Worm (Caenorhabditis elegans): Measurements from ENCODE around the gene Y38H8A.1.

DNA sequence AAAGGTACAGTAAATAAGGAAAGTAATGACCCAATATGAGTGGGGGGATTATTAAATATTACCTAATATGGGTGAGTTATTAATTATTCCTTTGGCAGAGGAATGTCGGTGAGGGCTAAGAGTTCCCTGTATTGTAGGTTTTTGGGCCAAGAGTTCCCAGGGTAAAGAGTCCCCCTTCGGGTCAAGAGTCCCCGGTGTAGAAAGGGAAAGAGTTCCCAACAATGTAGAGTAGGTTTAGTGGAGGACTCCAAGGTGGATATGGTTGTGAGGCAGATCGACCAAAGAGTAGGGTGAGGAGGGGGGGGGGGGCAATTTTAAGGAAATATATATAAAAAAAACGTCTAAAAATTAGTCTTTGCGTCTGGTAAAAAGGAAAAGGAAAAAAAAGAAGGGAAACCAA is 25.7 kb upstream of the Y38H8A.1 start:
- no peak for TF ChIP-seq unc-62 (GFP tag; optimal IDR thresholded peaks at IDR 0.05)
- no peak for TF ChIP-seq fkh-3 (tag; optimal IDR thresholded peaks at IDR 0.05)
- no peak for TF ChIP-seq bed-1 (GFP tag; IDR thresholded peaks at IDR 0.05)
- TF ChIP-seq unc-130 (GFP tag; optimal IDR thresholded peaks at IDR 0.05): no peak
- TF ChIP-seq dpl-1 (GFP tag; optimal IDR thresholded peaks at IDR 0.05): no peak
- no peak for TF ChIP-seq ztf-18 (tag; optimal IDR thresholded peaks at IDR 0.05)
- TF ChIP-seq sea-2 (GFP tag; IDR thresholded peaks at IDR 0.05): no peak
